Fruit fly (Drosophila melanogaster): ENCODE results near the gene CASK.

The CASK gene

dm6 chr3R:21824407-21825006 lies 2.0 kb upstream of the CASK start:
- TF ChIP-seq Sin3A (optimal IDR thresholded peaks at IDR 0.05) (no peak), Myc (optimal IDR thresholded peaks at IDR 0.05) (no peak), h (optimal IDR thresholded peaks at IDR 0.05) (no peak), insv (optimal IDR thresholded peaks at IDR 0.05) (no peak)

- TF ChIP-seq h (optimal IDR thresholded peaks at IDR 0.05) (no peak), ttk (optimal IDR thresholded peaks at IDR 0.05) (no peak), Myc (optimal IDR thresholded peaks at IDR 0.05) (no peak), insv (optimal IDR thresholded peaks at IDR 0.05) (no peak), psq (optimal IDR thresholded peaks at IDR 0.05) (no peak), Sin3A (optimal IDR thresholded peaks at IDR 0.05) (no peak)
Measured at dm6 chr3R:21823699-21824406, 1.4 kb upstream of the CASK start.

- TF ChIP-seq psq (optimal IDR thresholded peaks at IDR 0.05) (no peak), ttk (optimal IDR thresholded peaks at IDR 0.05) (no peak), Myc (optimal IDR thresholded peaks at IDR 0.05) (no peak), insv (optimal IDR thresholded peaks at IDR 0.05) (no peak), h (optimal IDR thresholded peaks at IDR 0.05) (no peak), Sin3A (optimal IDR thresholded peaks at IDR 0.05) (no peak)
Measured at dm6 chr3R:21823076-21823475, 602 bp upstream of the CASK start.

dm6 chr3R:21821684-21822561 lies 551 bp downstream of the CASK start:
- TF ChIP-seq insv (optimal IDR thresholded peaks at IDR 0.05): no peak
- TF ChIP-seq psq (optimal IDR thresholded peaks at IDR 0.05): no peak
- TF ChIP-seq Myc (optimal IDR thresholded peaks at IDR 0.05): no peak
- TF ChIP-seq h (optimal IDR thresholded peaks at IDR 0.05): no peak
- no peak for TF ChIP-seq ttk (optimal IDR thresholded peaks at IDR 0.05)
- no peak for TF ChIP-seq Sin3A (optimal IDR thresholded peaks at IDR 0.05)

dm6 chr3R:21808622-21809347 lies 13.7 kb downstream of the CASK start:
- TF ChIP-seq psq (optimal IDR thresholded peaks at IDR 0.05) (no peak), Myc (optimal IDR thresholded peaks at IDR 0.05) (no peak), Sin3A (optimal IDR thresholded peaks at IDR 0.05) (no peak), ttk (optimal IDR thresholded peaks at IDR 0.05) (no peak), insv (optimal IDR thresholded peaks at IDR 0.05) (no peak), h (optimal IDR thresholded peaks at IDR 0.05) (no peak)

dm6 chr3R:21807264-21807663 lies 15.2 kb downstream of the CASK start:
- TF ChIP-seq h (optimal IDR thresholded peaks at IDR 0.05) (no peak), psq (optimal IDR thresholded peaks at IDR 0.05) (no peak), insv (optimal IDR thresholded peaks at IDR 0.05) (no peak), Myc (optimal IDR thresholded peaks at IDR 0.05) (no peak), ttk (optimal IDR thresholded peaks at IDR 0.05) (no peak), Sin3A (optimal IDR thresholded peaks at IDR 0.05) (no peak)

dm6 chr3R:21793760-21794159 lies 28.7 kb downstream of the CASK start:
- no peak for TF ChIP-seq Myc (optimal IDR thresholded peaks at IDR 0.05)
- TF ChIP-seq ttk (optimal IDR thresholded peaks at IDR 0.05): no peak
- TF ChIP-seq h (optimal IDR thresholded peaks at IDR 0.05): no peak
- no peak for TF ChIP-seq insv (optimal IDR thresholded peaks at IDR 0.05)
- no peak for TF ChIP-seq psq (optimal IDR thresholded peaks at IDR 0.05)
- no peak for TF ChIP-seq Sin3A (optimal IDR thresholded peaks at IDR 0.05)

dm6 chr3R:21790392-21790791 lies 32.1 kb downstream of the CASK start:
- TF ChIP-seq h (optimal IDR thresholded peaks at IDR 0.05) (no peak), insv (optimal IDR thresholded peaks at IDR 0.05) (no peak), Sin3A (optimal IDR thresholded peaks at IDR 0.05) (no peak), ttk (optimal IDR thresholded peaks at IDR 0.05) (no peak), Myc (optimal IDR thresholded peaks at IDR 0.05) (no peak), psq (optimal IDR thresholded peaks at IDR 0.05) (no peak)

- no peak for TF ChIP-seq Sin3A (optimal IDR thresholded peaks at IDR 0.05)
- TF ChIP-seq psq (optimal IDR thresholded peaks at IDR 0.05): no peak
- no peak for TF ChIP-seq h (optimal IDR thresholded peaks at IDR 0.05)
Measured at dm6 chr3R:21782295-21782922, 40.1 kb downstream of the CASK start, which contains the start of gene tsl. tsl (minus strand) TSS chr3R:21782536.

- no peak for TF ChIP-seq ttk (optimal IDR thresholded peaks at IDR 0.05)
- no peak for TF ChIP-seq Sin3A (optimal IDR thresholded peaks at IDR 0.05)
- TF ChIP-seq Myc (optimal IDR thresholded peaks at IDR 0.05): no peak
- TF ChIP-seq psq (optimal IDR thresholded peaks at IDR 0.05): no peak
- TF ChIP-seq h (optimal IDR thresholded peaks at IDR 0.05): no peak
Measured at dm6 chr3R:21781448-21781847, 41.0 kb downstream of the CASK start.

dm6 chr3R:21780086-21780485 lies 42.4 kb downstream of the CASK start:
- TF ChIP-seq psq (optimal IDR thresholded peaks at IDR 0.05) (no peak), Sin3A (optimal IDR thresholded peaks at IDR 0.05) (no peak), ttk (optimal IDR thresholded peaks at IDR 0.05) (no peak), insv (optimal IDR thresholded peaks at IDR 0.05) (no peak), Myc (optimal IDR thresholded peaks at IDR 0.05) (no peak), h (optimal IDR thresholded peaks at IDR 0.05) (no peak)
